Worm (Caenorhabditis elegans) whole organism, L1 larva: ENCODE results near the gene pac-1.

Source experiments
- blmp-1 ChIP-seq: fragments of 150-350 bp; optimal IDR thresholded peaks from 2 replicates; lab custom pipeline; 2014; ENCODE audit warnings: missing biosample characterization, missing genetic modification characterization
- ceh-82 ChIP-seq, 3 experiments: fragments of 150-350 bp in 1 of 3; sonication (generic microtip) in 2 of 3; optimal IDR thresholded peaks; 2 replicates each; lab custom pipeline; 2014 to 2017; ENCODE audit warnings: missing biosample characterization in 3 of 3, missing genetic modification characterization in 3 of 3
- hpl-2 ChIP-seq: fragments of 150-350 bp; optimal IDR thresholded peaks from 2 replicates; lab custom pipeline; 2014; ENCODE audit warnings: missing biosample characterization, missing genetic modification reagents, missing genetic modification characterization
- lin-15B ChIP-seq: fragments of 150-350 bp; sonication (generic microtip); optimal IDR thresholded peaks from 3 replicates; lab custom pipeline; 2014; ENCODE audit warnings: missing biosample characterization, missing genetic modification characterization
- mdl-1 ChIP-seq, 2 experiments: fragments of 150-350 bp; optimal IDR thresholded peaks; 2 replicates each; lab custom pipeline; 2014 to 2017; ENCODE audit warnings: missing biosample characterization in 2 of 2, missing genetic modification characterization in 2 of 2, inconsistent platforms in 1 of 2
- mep-1 ChIP-seq: fragments of 150-350 bp; optimal IDR thresholded peaks from 2 replicates; lab custom pipeline; 2014; ENCODE audit warnings: missing biosample characterization, missing genetic modification characterization
- nhr-237 ChIP-seq: fragments of 150-350 bp; optimal IDR thresholded peaks from 2 replicates; lab custom pipeline; 2014; ENCODE audit warnings: missing biosample characterization, missing genetic modification characterization
- pag-3 ChIP-seq: sonication (generic microtip); optimal IDR thresholded peaks from 2 replicates; lab custom pipeline; 2017; ENCODE audit warnings: missing genetic modification characterization, mild to moderate bottlenecking, missing compliant biosample characterization, antibody characterized with exemption, borderline replicate concordance; ENCODE audit not compliant: insufficient read depth
- sox-4 ChIP-seq: sonication (generic microtip); optimal IDR thresholded peaks from 2 replicates; lab custom pipeline; 2016; ENCODE audit warnings: missing genetic modification characterization, missing compliant biosample characterization
- tbx-2 ChIP-seq: sonication (generic microtip); optimal IDR thresholded peaks from 2 replicates; lab custom pipeline; 2016; ENCODE audit warnings: missing genetic modification characterization, missing compliant biosample characterization
- ztf-11 ChIP-seq, 2 experiments: sonication (generic microtip); optimal IDR thresholded peaks; 2 replicates each; lab custom pipeline; 2016 to 2017; ENCODE audit warnings: missing genetic modification characterization in 2 of 2, missing biosample characterization in 1 of 2, missing compliant biosample characterization in 1 of 2

DNA sequence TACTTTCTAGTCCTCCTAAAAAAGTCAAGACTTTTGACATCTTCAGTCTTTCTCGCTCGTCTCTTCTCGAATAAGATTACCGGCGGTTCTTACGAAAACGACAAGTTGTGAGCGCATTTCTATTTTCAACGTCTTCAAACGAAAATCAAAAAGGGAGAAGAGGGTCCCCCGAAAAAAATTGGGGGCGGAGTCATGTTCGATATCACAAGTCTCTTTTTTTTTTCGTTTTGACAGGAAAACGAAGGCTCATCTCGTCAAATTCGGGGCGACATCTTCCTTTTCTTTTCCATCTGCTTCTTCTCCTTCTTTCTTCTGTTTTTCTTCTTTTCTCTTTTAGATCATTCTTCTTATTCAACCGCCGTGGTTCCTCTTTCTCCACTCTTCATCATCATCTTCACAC is 39.1 kb downstream of the pac-1 start:
- TF ChIP-seq nhr-237 (no peak), ceh-82 (tag; optimal IDR thresholded peaks at IDR 0.05; lab: Kevin White, UChicago) (no peak), mdl-1 (tag; optimal IDR thresholded peaks at IDR 0.05; lab: Kevin White, UChicago) (no peak), blmp-1 (tag; lab: Kevin White, UChicago) (no peak), tbx-2 (tag; lab: Kevin White, UChicago) (no peak), ztf-11 (tag; optimal IDR thresholded peaks at IDR 0.05; lab: Kevin White, UChicago) (no peak), hpl-2 (GFP tag; lab: Kevin White, UChicago) (no peak), mep-1 (tag; lab: Kevin White, UChicago) (no peak), lin-15B (no peak), sox-4 (tag; lab: Kevin White, UChicago) (no peak), pag-3 (tag; lab: Kevin White, UChicago) (no peak)
